Fruit fly (Drosophila melanogaster) whole organism, embryonic: ENCODE measurements around the gene CG17329.

ENCODE experiments used
- CG10543 ChIP-seq: fragments of 200-800 bp; sonication (Bioruptor generic); optimal IDR thresholded peaks from 3 replicates; lab custom pipeline; 2017; ENCODE audit warnings: missing biosample characterization, mild to moderate bottlenecking, missing genetic modification characterization, moderate library complexity
- CG14667 ChIP-seq: fragments of 200-800 bp; sonication (Bioruptor generic); IDR thresholded peaks from 2 replicates; pipeline ENCODE4 v1.3.6; 2022; ENCODE audit warnings: missing biosample characterization, missing genetic modification characterization
- CG17829 ChIP-seq: fragments of 200-800 bp; optimal IDR thresholded peaks from 2 replicates; lab custom pipeline; 2019; ENCODE audit warnings: missing biosample characterization, mild to moderate bottlenecking, missing genetic modification characterization, moderate library complexity
- CG2116 ChIP-seq: fragments of 200-800 bp; sonication (Bioruptor generic); optimal IDR thresholded peaks from 3 replicates; lab custom pipeline; 2018; ENCODE audit warnings: missing biosample characterization, mild to moderate bottlenecking, missing genetic modification characterization
- CG2875 ChIP-seq: fragments of 200-800 bp; sonication (Bioruptor generic); optimal IDR thresholded peaks from 2 replicates; lab custom pipeline; 2017; ENCODE audit warnings: missing biosample characterization, mild to moderate bottlenecking, missing genetic modification characterization, missing genetic modification reagents
- CG31388 ChIP-seq: fragments of 200-800 bp; sonication (Bioruptor generic); optimal IDR thresholded peaks from 2 replicates; lab custom pipeline; 2016; ENCODE audit warnings: missing biosample characterization, missing genetic modification characterization
- CG34422 ChIP-seq: fragments of 200-800 bp; sonication (Bioruptor generic); IDR thresholded peaks from 3 replicates; pipeline ENCODE4 v1.3.6; 2022; ENCODE audit warnings: missing biosample characterization, missing genetic modification characterization
- CG3726 ChIP-seq: fragments of 200-800 bp; sonication (Bioruptor generic); IDR thresholded peaks from 3 replicates; pipeline ENCODE4, ENCODE4 v1.3.6; 2022; ENCODE audit warnings: missing biosample characterization, missing genetic modification characterization
- CG42726 ChIP-seq: fragments of 200-800 bp; sonication (Bioruptor generic); IDR thresholded peaks from 2 replicates; pipeline ENCODE4 v1.3.6; 2022; ENCODE audit warnings: missing biosample characterization, missing genetic modification characterization; ENCODE audit not compliant: partially characterized antibody
- CG6254 ChIP-seq: fragments of 200-800 bp; sonication (Bioruptor generic); optimal IDR thresholded peaks from 3 replicates; lab custom pipeline; 2017; ENCODE audit warnings: mild to moderate bottlenecking, missing biosample characterization, missing genetic modification reagents, missing genetic modification characterization
- CG6683 ChIP-seq: fragments of 200-800 bp; sonication (Bioruptor generic); optimal IDR thresholded peaks from 2 replicates; lab custom pipeline; 2017; ENCODE audit warnings: missing biosample characterization, mild to moderate bottlenecking, missing genetic modification characterization, missing genetic modification reagents
- CG6689 ChIP-seq: fragments of 200-800 bp; sonication (Bioruptor generic); IDR thresholded peaks from 2 replicates; pipeline ENCODE4 v1.3.6; 2022; ENCODE audit warnings: missing biosample characterization, missing genetic modification characterization
- CG8089 ChIP-seq: fragments of 200-800 bp; sonication (Bioruptor generic); optimal IDR thresholded peaks from 3 replicates; lab custom pipeline; 2016; ENCODE audit warnings: missing biosample characterization, missing genetic modification characterization
- CG8388 ChIP-seq: fragments of 200-800 bp; sonication (Bioruptor generic); optimal IDR thresholded peaks from 2 replicates; lab custom pipeline; 2019; ENCODE audit warnings: missing biosample characterization, mild to moderate bottlenecking, missing genetic modification characterization, moderate library complexity
- CG9817 ChIP-seq: fragments of 200-800 bp; sonication (Bioruptor generic); optimal IDR thresholded peaks from 2 replicates; lab custom pipeline; 2018; ENCODE audit warnings: missing biosample characterization, mild to moderate bottlenecking, missing genetic modification characterization, moderate library complexity
- CkIIα-i1 ChIP-seq: fragments of 200-800 bp; sonication (Bioruptor generic); IDR thresholded peaks from 2 replicates; pipeline ENCODE4 v1.3.6; 2022; ENCODE audit warnings: missing biosample characterization, missing genetic modification characterization
- CoRest ChIP-seq: fragments of 200-800 bp; sonication (Bioruptor generic); optimal IDR thresholded peaks from 3 replicates; lab custom pipeline; 2018; ENCODE audit warnings: missing biosample characterization, mild to moderate bottlenecking, missing genetic modification characterization, moderate library complexity
- CrebB ChIP-seq: fragments of 200-800 bp; sonication (Bioruptor generic); optimal IDR thresholded peaks from 3 replicates; lab custom pipeline; 2018; ENCODE audit warnings: missing biosample characterization, mild to moderate bottlenecking, missing genetic modification characterization
- Dad ChIP-seq: fragments of 200-800 bp; sonication (Bioruptor generic); optimal IDR thresholded peaks from 3 replicates; lab custom pipeline; 2016; ENCODE audit warnings: missing biosample characterization, missing genetic modification characterization
- Dbx ChIP-seq: fragments of 200-800 bp; sonication (Bioruptor generic); IDR thresholded peaks from 3 replicates; pipeline ENCODE4 v1.3.6; 2022; ENCODE audit warnings: missing biosample characterization, missing genetic modification characterization
- Dek ChIP-seq: fragments of 200-800 bp; sonication (Bioruptor generic); optimal IDR thresholded peaks from 3 replicates; lab custom pipeline; 2019; ENCODE audit warnings: missing biosample characterization, mild to moderate bottlenecking, missing genetic modification characterization, moderate library complexity
- E2f2 ChIP-seq: fragments of 200-800 bp; sonication (Bioruptor generic); IDR thresholded peaks from 2 replicates; pipeline ENCODE4 v1.3.6; 2022; ENCODE audit warnings: missing biosample characterization, missing genetic modification characterization
- Elba2 ChIP-seq: fragments of 200-800 bp; sonication (Bioruptor generic); optimal IDR thresholded peaks from 3 replicates; lab custom pipeline; 2016; ENCODE audit warnings: missing biosample characterization, missing genetic modification characterization
- Fer1 ChIP-seq: fragments of 200-800 bp; sonication (Bioruptor generic); optimal IDR thresholded peaks from 2 replicates; lab custom pipeline; 2017; ENCODE audit warnings: missing biosample characterization, mild to moderate bottlenecking, missing genetic modification characterization
- H15 ChIP-seq: fragments of 200-800 bp; sonication (Bioruptor generic); IDR thresholded peaks from 3 replicates; pipeline ENCODE4 v1.3.6; 2022; ENCODE audit warnings: missing biosample characterization, missing genetic modification characterization
- Hr39 ChIP-seq: fragments of >200 bp; optimal IDR thresholded peaks from 2 replicates; lab custom pipeline; 2017
- Neu2 ChIP-seq: fragments of 200-800 bp; sonication (Bioruptor generic); optimal IDR thresholded peaks from 3 replicates; lab custom pipeline; 2016; ENCODE audit warnings: missing biosample characterization, missing genetic modification characterization, borderline replicate concordance
- Sin3A ChIP-seq: fragments of >200 bp; optimal IDR thresholded peaks from 2 replicates; lab custom pipeline; 2018
- Six4 ChIP-seq: fragments of 200-800 bp; sonication (Bioruptor generic); optimal IDR thresholded peaks from 2 replicates; lab custom pipeline; 2016; ENCODE audit warnings: missing biosample characterization, missing genetic modification characterization
- TFAM ChIP-seq: fragments of 200-800 bp; sonication (Bioruptor generic); optimal IDR thresholded peaks from 2 replicates; lab custom pipeline; 2017; ENCODE audit warnings: missing biosample characterization, missing genetic modification characterization, inconsistent platforms
- Usf ChIP-seq: fragments of 200-800 bp; sonication (Bioruptor generic); optimal IDR thresholded peaks from 2 replicates; lab custom pipeline; 2017; ENCODE audit warnings: missing genotype, missing biosample characterization, missing genetic modification characterization
- abd-A ChIP-seq: fragments of 200-800 bp; sonication (Bioruptor generic); optimal IDR thresholded peaks from 3 replicates; lab custom pipeline; 2019; ENCODE audit warnings: missing biosample characterization, mild to moderate bottlenecking, missing genetic modification characterization, moderate library complexity
- chif ChIP-seq, 2 experiments: fragments of 200-800 bp; sonication (Bioruptor generic); optimal IDR thresholded peaks; 3 replicates each; lab custom pipeline; 2016; ENCODE audit warnings: missing biosample characterization in 2 of 2, missing genetic modification characterization in 2 of 2
- crol ChIP-seq: fragments of 200-800 bp; sonication (Bioruptor generic); IDR thresholded peaks from 2 replicates; pipeline ENCODE4 v1.3.6; 2022; ENCODE audit warnings: missing biosample characterization, missing genetic modification characterization
- crp ChIP-seq, 2 experiments: fragments of 200-800 bp; sonication (Bioruptor generic); optimal IDR thresholded peaks; 2 replicates in 1 of 2; 3 replicates in 1 of 2; lab custom pipeline; 2017; ENCODE audit warnings: missing biosample characterization in 2 of 2, missing genetic modification characterization in 2 of 2, mild to moderate bottlenecking in 1 of 2, moderate library complexity in 1 of 2
- dmrt11E ChIP-seq: fragments of 200-800 bp; sonication (Bioruptor generic); optimal IDR thresholded peaks from 3 replicates; lab custom pipeline; 2018; ENCODE audit warnings: missing biosample characterization, mild to moderate bottlenecking, missing genetic modification characterization, moderate library complexity
- dmrt99B ChIP-seq: fragments of 200-800 bp; sonication (Bioruptor generic); optimal IDR thresholded peaks from 2 replicates; lab custom pipeline; 2018; ENCODE audit warnings: missing biosample characterization, mild to moderate bottlenecking, missing genetic modification characterization, moderate library complexity
- emc ChIP-seq: fragments of 200-800 bp; sonication (Bioruptor generic); optimal IDR thresholded peaks from 2 replicates; lab custom pipeline; 2016; ENCODE audit warnings: missing biosample characterization, missing genetic modification characterization
- gcm2 ChIP-seq: fragments of 200-800 bp; sonication (Bioruptor generic); optimal IDR thresholded peaks from 2 replicates; lab custom pipeline; 2016; ENCODE audit warnings: missing biosample characterization, missing genetic modification characterization
- ken ChIP-seq: fragments of 200-800 bp; sonication (Bioruptor generic); IDR thresholded peaks from 3 replicates; pipeline ENCODE4 v1.3.6; 2022; ENCODE audit warnings: missing biosample characterization, missing genetic modification characterization
- pan ChIP-seq, 4 experiments: fragments of >200 bp in 3 of 4; fragments of 200-800 bp in 1 of 4; sonication (Bioruptor generic) in 1 of 4; optimal IDR thresholded peaks in 3 of 4; IDR thresholded peaks in 1 of 4; 2 replicates each; pipeline versions ENCODE4 v1.3.6 to Lab custom; 2017 to 2022; ENCODE audit warnings: missing biosample characterization in 2 of 4, missing genetic modification characterization in 2 of 4, mixed read lengths in 1 of 4
- psq ChIP-seq: fragments of 200-800 bp; sonication (Bioruptor generic); optimal IDR thresholded peaks from 2 replicates; lab custom pipeline; 2017; ENCODE audit warnings: missing biosample characterization, missing genetic modification characterization
- shn ChIP-seq: fragments of 200-800 bp; sonication (Bioruptor generic); optimal IDR thresholded peaks from 3 replicates; lab custom pipeline; 2016; ENCODE audit warnings: missing biosample characterization, missing genetic modification characterization
- sima ChIP-seq: fragments of 200-800 bp; sonication (Bioruptor generic); optimal IDR thresholded peaks from 2 replicates; lab custom pipeline; 2016; ENCODE audit warnings: missing biosample characterization, missing genetic modification characterization
- slp2 ChIP-seq: fragments of 200-800 bp; sonication (Bioruptor generic); optimal IDR thresholded peaks from 2 replicates; lab custom pipeline; 2016; ENCODE audit warnings: missing biosample characterization, missing genetic modification characterization
- ssp ChIP-seq: fragments of 200-800 bp; sonication (Bioruptor generic); IDR thresholded peaks from 2 replicates; pipeline ENCODE4 v1.3.6; 2022; ENCODE audit warnings: missing biosample characterization, missing genetic modification characterization
- tio ChIP-seq: fragments of 200-800 bp; sonication (Bioruptor generic); optimal IDR thresholded peaks from 2 replicates; lab custom pipeline; 2017; ENCODE audit warnings: missing biosample characterization, missing genetic modification characterization, inconsistent platforms
- toy ChIP-seq: fragments of 200-800 bp; sonication (Bioruptor generic); IDR thresholded peaks from 2 replicates; pipeline ENCODE4 v1.3.6; 2022; ENCODE audit warnings: missing biosample characterization, missing genetic modification characterization
- ttk ChIP-seq: fragments of 200-800 bp; sonication (Bioruptor generic); IDR thresholded peaks from 2 replicates; pipeline ENCODE4 v2.1.2; 2022; ENCODE audit warnings: missing biosample characterization, missing genetic modification characterization

CG17329 gene

DNA sequence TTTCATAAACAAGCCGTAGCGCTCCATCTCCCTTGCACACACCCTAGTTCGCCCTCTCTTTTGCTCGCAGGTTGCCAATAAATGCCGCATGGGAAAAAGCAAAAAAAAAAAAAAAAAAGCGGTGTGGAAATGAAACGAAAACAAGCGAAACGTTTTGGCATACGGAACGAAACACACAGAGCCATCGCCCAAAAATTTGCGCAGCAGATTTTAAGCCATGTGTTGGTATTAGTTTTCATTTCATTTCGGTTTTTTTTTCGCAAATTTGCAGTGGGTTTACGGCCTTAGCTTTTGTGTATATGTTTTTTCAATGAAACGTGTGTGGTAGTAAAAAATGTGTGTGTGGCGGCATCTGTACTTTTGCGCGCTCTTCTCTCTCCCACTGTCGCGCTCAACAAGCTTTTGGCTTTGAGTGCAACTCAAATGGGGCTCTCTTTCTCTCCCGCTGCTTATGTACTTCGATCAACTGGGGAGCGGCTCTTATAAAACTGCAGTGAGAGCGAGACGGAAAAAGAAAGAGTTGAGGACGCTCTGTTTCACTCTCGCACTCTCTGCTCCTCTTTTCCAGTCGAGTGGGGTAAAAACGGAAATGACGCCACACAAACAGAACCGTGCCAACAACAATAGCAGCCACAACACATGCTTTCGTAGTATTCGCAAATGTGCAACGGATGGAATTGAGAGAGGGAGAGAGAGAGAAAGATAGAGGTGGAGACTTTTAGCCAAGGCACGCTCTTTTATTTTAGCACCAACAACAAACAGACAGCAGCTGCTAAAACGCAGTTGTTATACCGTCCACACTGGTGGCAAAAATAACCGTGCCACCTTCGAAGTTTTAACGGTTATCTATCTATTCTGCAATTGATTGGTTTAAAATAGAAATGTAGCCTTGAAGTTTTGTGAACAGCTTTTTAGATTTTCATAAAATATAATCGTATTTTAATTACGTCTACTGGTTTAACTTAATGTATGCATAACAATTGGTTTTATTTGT, 6.5 kb upstream of the CG17329 start (continued):
- peak; percentile 54 for TF ChIP-seq abd-A
- no peak for TF ChIP-seq H15 (GFP tag; lab: Robert Waterston, UW)
- peak; percentile 57 for TF ChIP-seq CrebB (tag; lab: Kevin White, UChicago)
- TF ChIP-seq emc = no peak
- no peak for TF ChIP-seq Neu2 (GFP tag; lab: Kevin White, UChicago)
- TF ChIP-seq ttk (GFP tag; lab: Robert Waterston, UW) = no peak
- no peak for TF ChIP-seq ssp (GFP tag; lab: Robert Waterston, UW)
- TF ChIP-seq CG3726 (GFP tag; lab: Robert Waterston, UW) = no peak
- no peak for TF ChIP-seq CG6254 (GFP tag; lab: Kevin White, UChicago)
- peak; percentile 47 for TF ChIP-seq gcm2 (GFP tag; lab: Kevin White, UChicago)
- peak; percentile 13 for TF ChIP-seq CG8089
- no peak for TF ChIP-seq TFAM (GFP tag; lab: Kevin White, UChicago)
- no peak for TF ChIP-seq shn (GFP tag; lab: Kevin White, UChicago)
- TF ChIP-seq CG31388 (GFP tag; lab: Kevin White, UChicago) = no peak
- TF ChIP-seq CG14667 (GFP tag; lab: Robert Waterston, UW) = no peak
- peak; percentile 58 for TF ChIP-seq dmrt99B (tag; lab: Kevin White, UChicago)
- TF ChIP-seq CoRest (tag; lab: Kevin White, UChicago) = peak; percentile 46
- no peak for TF ChIP-seq Sin3A (lab: Kevin White, UChicago)
- peak; percentile 31 for TF ChIP-seq Dad
- TF ChIP-seq Dek (tag; lab: Kevin White, UChicago) = peak; percentile 59
- peak; percentile 4 for TF ChIP-seq CG2875 (GFP tag; lab: Kevin White, UChicago)
- TF ChIP-seq CG2116 (GFP tag; lab: Kevin White, UChicago) = peak; percentile 20
- no peak for TF ChIP-seq Six4 (GFP tag; lab: Kevin White, UChicago)
- no peak for TF ChIP-seq sima (GFP tag; lab: Kevin White, UChicago)
- TF ChIP-seq Usf = no peak
- TF ChIP-seq Dbx = no peak
- TF ChIP-seq E2f2 (GFP tag; lab: Robert Waterston, UW) = no peak
- TF ChIP-seq psq = no peak
- no peak for TF ChIP-seq CG6689 (GFP tag; lab: Robert Waterston, UW)
- TF ChIP-seq ken (GFP tag; lab: Robert Waterston, UW) = no peak
- no peak for TF ChIP-seq Hr39
- TF ChIP-seq CkIIα-i1 (GFP tag; lab: Robert Waterston, UW) = no peak
- no peak for TF ChIP-seq pan (optimal IDR thresholded peaks at IDR 0.05; lab: Kevin White, UChicago)
- no peak for TF ChIP-seq pan (GFP tag; optimal IDR thresholded peaks at IDR 0.05 in 1 of 2, IDR thresholded peaks at IDR 0.05 in 1 of 2)
- peak; percentile 26 for TF ChIP-seq tio (GFP tag; lab: Kevin White, UChicago)
- peak; percentile 45 for TF ChIP-seq Fer1
- no peak for TF ChIP-seq toy (GFP tag; lab: Robert Waterston, UW)
- TF ChIP-seq slp2 = peak; percentile 18
- peak; percentile 54 for TF ChIP-seq CG8388 (GFP tag; lab: Kevin White, UChicago)
- TF ChIP-seq CG9817 (tag; lab: Kevin White, UChicago) = no peak
- no peak for TF ChIP-seq Elba2 (GFP tag; lab: Kevin White, UChicago)
- no peak for TF ChIP-seq dmrt11E
- TF ChIP-seq CG17829 (tag; lab: Kevin White, UChicago) = no peak
- TF ChIP-seq chif (GFP tag; optimal IDR thresholded peaks at IDR 0.05; lab: Kevin White, UChicago) = peak in 1 of 2 experiments; percentile 20
- no peak for TF ChIP-seq CG34422
- TF ChIP-seq CG42726 (GFP tag; lab: Robert Waterston, UW) = no peak
- peak; percentile 36 for TF ChIP-seq CG10543
- TF ChIP-seq CG6683 = peak; percentile 33
- peak in 1 of 2 experiments; percentile 56 for TF ChIP-seq crp (GFP tag; optimal IDR thresholded peaks at IDR 0.05; lab: Kevin White, UChicago)
- no peak for TF ChIP-seq crol (GFP tag; lab: Robert Waterston, UW)
